Fruit fly (Drosophila melanogaster): ENCODE measurements around the gene Jhbp4.

The Jhbp4 gene

DNA sequence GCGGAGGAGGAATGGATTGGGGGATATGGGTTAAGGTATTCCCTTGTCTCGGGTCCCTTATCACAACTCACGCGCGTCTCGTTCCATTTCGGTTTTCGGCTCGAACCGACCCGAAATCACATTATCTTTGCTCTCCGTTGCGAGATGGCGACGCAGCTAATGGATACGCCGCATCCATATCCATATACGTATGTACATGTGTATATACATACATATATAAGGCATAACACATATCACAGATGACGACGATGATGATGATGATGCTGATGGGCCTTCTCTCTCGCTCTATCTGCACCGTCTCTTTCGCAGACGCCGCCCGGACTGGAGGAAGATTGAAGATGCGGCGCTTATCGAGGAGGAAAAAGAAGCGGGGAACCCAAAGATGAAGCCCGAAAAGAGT, 21.3 kb upstream of the Jhbp4 start:
- TF ChIP-seq CTCF (optimal IDR thresholded peaks at IDR 0.05) (no peak), CG8478 (optimal IDR thresholded peaks at IDR 0.05) (no peak)

DNA sequence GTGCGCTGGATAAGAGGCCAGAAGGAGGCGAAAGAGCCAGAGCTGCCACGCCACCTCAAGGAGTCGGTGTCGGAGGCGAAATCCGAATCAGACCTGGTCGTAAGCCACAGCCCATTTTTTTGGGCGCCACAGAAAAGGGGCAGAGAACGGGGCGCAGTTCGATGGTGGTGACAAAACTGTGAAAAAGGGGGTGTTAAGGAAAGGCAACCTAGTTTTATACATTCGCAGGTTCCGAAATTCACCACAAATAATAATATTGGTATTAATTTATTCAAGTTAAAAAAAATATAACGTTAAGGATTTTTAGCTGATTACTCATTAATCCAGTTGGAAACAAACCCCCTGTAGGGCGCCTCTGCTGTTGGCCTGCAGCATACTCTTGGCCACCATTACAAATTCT, 19.7 kb upstream of the Jhbp4 start:
- TF ChIP-seq CG8478 (optimal IDR thresholded peaks at IDR 0.05) = no peak
- TF ChIP-seq CTCF (optimal IDR thresholded peaks at IDR 0.05) = no peak

DNA sequence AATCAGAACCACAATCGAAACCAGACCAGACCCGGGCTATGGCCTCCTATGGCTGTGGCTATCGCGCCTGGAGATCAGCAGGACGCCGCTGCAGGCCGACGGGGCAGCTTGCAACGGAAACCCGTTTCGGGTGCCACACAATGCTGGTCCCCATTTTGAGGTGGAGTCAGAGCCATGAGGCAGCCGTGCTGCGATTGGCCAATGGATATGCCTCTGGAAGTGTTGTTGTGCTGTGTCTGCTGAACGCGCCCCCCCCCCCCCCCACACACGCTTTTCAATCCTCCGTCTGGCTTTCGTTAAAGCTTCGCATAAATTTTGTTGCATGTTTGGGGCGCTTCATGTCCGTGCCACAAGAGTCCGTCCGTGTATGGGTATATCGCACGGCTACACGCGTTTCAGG, 19.2 kb upstream of the Jhbp4 start:
- TF ChIP-seq CTCF (optimal IDR thresholded peaks at IDR 0.05) = no peak
- no peak for TF ChIP-seq CG8478 (optimal IDR thresholded peaks at IDR 0.05)

DNA sequence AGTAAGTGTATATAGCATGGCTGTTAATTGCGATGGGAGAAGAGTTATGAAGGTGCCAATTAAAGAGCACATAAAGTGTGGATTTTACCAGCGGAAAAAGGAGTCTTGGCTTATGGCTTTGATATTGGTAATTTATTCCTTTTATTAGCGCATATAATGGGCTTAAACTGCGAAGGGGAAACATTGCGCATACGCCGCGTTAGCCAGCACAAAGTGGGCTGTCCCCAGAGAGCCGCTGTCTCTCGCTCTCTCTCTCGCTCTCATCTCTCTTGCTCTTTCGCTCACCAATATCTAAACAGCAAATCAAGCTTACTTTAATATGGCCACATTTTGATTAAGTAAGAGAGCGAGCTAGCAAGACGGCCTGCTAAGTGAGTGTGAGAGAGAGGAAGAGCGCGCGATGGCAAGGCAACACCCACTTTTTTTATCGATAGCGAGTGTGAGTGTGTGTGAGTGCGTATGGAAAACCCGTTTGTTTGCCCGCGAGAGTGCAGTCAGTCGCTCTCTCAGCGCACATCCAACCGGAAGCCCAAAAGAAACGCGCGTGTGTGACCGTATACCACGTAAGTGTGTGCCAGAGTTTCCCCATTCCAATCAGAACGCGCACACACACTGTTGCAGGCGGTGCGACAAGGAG, 17.6 kb upstream of the Jhbp4 start, which contains the start of gene pnr:
Gene pnr (plus strand): TSS at position 493 of the 637 bp plus-strand sequence.
- peak in 1 of 2 experiments; percentile 3 for TF ChIP-seq CTCF (optimal IDR thresholded peaks at IDR 0.05)
- no peak for TF ChIP-seq CG8478 (optimal IDR thresholded peaks at IDR 0.05)

DNA sequence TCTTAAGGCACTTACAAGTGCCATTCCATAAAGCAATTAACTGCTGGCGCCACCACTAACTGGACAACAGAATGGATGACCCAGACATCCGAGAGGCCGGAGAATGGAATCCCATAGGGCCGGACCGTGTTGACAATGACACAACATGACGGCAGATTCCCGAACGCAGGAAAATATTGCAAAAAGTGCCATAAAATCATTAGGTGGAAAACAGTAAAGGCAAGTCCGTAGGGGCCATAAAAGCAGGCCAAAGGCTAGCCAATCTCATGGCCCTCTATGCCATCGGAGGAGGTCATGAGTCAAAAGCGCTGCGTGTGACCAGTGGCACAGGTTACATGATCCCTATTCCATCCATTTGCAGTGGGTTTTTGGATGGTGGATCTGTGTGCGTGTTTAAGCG, 14.6 kb upstream of the Jhbp4 start:
- no peak for TF ChIP-seq CTCF (optimal IDR thresholded peaks at IDR 0.05)
- TF ChIP-seq CG8478 (optimal IDR thresholded peaks at IDR 0.05) = no peak

DNA sequence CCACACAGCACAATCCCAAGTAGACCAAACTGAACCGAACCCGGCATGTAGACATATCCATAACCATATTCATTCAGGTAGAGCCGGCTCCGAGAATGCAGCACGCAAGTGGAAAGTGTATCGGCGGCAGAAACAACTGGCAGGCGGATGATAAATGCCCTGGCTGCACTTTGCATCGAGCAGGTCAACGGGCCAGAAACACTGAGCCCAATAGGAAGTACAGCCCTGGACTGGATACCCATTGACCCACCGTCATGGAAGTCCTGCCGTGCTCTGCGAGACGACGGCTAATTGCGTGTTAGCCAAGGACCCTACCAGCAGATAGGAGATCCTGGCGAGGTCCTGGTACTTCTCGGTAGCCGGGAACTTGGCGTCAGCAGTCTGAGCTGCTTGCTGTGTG, 13.7 kb upstream of the Jhbp4 start:
- TF ChIP-seq CG8478 (optimal IDR thresholded peaks at IDR 0.05) (no peak), CTCF (optimal IDR thresholded peaks at IDR 0.05) (no peak)

DNA sequence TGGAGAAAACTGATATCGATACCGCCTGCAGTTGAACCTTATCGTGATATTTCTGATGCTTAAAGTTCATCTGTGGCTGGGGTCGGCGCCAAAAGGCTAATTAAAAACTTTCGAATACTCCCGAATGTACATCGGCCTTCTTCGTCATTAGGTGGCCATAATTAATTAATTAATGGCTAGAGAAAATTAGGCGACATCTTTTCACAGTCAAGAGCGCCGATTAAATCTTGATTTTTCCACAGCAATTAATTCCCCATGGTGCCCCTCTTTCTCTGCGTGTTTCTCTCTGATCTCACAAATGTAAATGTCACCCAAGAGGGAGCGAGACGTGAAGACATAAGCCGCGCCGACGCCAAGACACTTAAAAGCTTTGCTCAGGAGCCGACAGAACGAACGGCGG, 12.9 kb upstream of the Jhbp4 start:
- TF ChIP-seq CTCF (optimal IDR thresholded peaks at IDR 0.05) (no peak), CG8478 (optimal IDR thresholded peaks at IDR 0.05) (no peak)

DNA sequence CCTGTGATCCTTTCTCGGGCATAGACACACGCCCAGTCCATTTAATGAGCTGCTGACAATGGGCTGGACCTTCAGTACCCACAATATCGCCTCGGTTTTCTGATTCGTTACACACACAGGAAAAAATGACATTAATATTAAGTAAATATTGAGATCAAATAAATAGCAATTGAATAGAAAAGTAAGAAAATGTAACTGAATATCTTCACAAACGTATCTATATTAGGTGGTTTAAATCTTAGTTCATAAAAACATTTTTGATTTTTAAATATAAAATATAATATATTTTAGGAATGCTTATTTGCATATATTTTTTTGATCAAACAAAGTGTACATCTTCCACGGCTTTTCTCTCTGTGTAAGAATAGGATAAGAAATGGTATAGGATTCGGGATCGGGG, 9.6 kb upstream of the Jhbp4 start:
- TF ChIP-seq CG8478 (optimal IDR thresholded peaks at IDR 0.05) = no peak
- TF ChIP-seq CTCF (optimal IDR thresholded peaks at IDR 0.05) = no peak

DNA sequence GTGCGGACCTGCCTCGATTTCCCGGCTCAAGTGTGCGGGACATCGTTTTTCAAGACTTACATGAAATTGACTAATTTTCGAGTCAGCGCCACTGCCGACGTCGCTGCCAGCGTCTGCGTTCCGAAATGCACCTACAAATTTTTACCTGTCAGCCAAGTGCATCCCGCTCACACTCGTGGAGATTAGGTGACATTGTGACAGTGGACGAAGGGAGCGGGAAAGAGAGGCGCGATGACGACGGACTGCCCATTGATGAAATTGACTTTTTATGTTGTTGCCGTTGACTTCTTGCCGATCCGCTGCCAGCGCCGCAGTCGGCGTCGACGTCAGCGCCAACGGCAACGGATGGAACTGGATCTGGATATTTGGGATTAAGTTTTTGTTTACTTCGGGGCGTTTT, 9.1 kb upstream of the Jhbp4 start:
- TF ChIP-seq CG8478 (optimal IDR thresholded peaks at IDR 0.05) (no peak), CTCF (optimal IDR thresholded peaks at IDR 0.05) (no peak)

DNA sequence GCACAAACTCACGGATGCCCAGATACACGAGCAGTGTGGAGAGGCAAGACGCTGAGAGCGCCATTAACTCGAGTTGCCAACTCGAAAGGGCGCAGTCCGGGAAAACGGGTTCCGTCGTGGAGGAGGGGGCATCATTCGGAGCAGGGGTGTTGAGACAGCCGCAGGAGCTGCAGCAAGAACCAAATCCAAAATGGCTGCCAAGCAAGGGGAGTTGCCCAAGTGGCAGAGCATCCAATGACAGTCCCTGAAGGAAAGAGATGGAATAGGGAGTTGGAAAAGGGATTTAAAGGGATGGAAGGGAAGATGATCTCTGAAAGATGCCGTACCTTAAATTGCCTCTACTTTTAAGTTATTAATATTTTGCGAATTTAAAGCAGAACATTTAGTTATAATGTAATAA, 5.2 kb upstream of the Jhbp4 start:
- TF ChIP-seq CG8478 (optimal IDR thresholded peaks at IDR 0.05) = no peak
- no peak for TF ChIP-seq CTCF (optimal IDR thresholded peaks at IDR 0.05)

DNA sequence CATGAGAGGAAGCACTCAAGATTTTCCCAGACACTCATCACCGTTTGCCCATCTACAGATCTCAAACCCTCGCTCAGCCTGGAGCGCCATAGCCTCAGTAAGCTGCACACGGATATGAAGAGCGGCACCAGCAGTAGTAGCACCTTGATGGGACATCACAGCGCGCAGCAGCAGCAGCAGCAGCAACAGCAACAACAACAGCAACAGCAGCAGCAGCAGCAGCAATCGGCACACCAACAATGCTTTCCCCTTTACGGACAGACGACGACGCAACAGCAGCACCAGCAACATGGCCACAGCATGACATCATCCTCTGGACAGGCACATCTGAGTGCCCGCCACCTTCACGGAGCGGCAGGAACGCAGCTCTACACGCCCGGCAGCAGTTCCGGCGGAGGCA, 3.7 kb upstream of the Jhbp4 start:
- TF ChIP-seq CTCF (optimal IDR thresholded peaks at IDR 0.05) (no peak), CG8478 (optimal IDR thresholded peaks at IDR 0.05) (no peak)

DNA sequence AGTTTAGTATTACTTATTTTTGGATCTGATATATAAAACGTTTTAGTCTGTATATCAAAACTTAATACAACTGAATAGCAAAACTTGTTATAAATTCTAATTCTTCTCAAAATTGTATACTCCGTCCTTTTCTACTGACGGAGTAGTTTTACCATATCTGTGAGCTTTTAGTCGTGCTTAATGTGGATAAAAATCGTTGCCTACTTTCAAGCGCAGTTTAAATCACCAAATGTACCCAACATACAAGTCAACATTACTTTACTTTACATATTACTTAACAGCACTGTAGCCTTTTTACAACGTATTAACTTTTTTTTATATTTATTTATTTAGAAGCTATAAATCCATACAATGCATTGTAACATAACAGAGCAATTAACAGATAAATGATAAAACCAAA, 2.4 kb upstream of the Jhbp4 start:
- TF ChIP-seq CG8478 (optimal IDR thresholded peaks at IDR 0.05) (no peak), CTCF (optimal IDR thresholded peaks at IDR 0.05) (peak in 1 of 2 experiments; percentile 54)

DNA sequence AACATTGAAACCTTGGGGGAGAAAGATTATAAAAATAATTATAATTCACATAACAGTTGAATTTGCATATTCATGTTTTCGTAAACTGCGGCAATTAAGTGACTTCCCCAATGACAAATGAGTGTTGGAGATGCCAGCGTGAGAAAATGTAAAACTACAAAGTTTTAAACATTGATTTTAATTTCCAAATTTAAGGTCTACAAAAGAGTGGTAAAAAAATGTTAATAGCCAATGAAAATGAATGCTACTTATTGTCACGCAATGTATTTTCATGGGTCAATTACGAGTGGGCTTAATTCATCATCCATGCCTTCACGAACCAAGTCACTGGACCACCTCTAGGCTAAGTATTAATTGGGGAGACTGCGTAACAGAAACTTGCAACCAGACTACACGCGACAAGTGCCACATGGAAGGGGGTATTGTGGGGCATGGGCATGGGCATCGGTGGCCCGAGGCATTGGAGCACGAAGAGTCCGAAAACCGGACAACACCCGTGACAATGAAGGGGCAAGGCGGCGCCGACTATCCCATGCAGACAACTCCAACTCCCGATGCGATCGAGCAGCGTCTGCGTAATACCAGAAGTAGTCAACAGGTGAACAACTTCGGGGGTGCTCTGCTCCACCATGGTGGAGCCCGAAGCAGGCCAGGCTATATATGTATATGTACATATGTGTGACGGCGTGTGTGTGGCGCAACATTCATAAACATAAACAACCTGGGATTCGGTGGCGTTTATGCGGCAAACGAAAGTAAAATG, 980 bp upstream of the Jhbp4 start:
- no peak for TF ChIP-seq CTCF (optimal IDR thresholded peaks at IDR 0.05)
- TF ChIP-seq CG8478 (optimal IDR thresholded peaks at IDR 0.05) = no peak

DNA sequence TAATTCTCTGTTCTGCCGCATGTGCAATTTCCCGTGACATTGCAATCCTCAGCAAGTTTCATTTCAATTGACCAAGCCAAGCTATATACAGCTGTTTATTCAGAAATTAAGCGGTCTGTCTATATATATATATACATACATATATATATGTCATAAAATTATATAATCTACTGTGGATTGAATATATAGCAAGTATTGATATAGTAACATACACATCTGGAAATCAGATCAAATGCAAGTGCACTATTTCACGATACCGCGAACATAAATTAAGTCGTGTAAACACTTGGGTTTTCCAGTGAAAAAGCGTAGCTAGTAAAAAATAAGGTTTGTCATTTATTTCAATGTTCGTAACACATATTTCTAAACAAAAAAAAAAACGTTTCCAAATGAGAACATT, 2.7 kb downstream of the Jhbp4 start, which contains the start of gene Jhbp5:
Gene Jhbp5 (minus strand): TSS at position 101 of the 400 bp plus-strand sequence.
- no peak for TF ChIP-seq CTCF (optimal IDR thresholded peaks at IDR 0.05)
- no peak for TF ChIP-seq CG8478 (optimal IDR thresholded peaks at IDR 0.05)

DNA sequence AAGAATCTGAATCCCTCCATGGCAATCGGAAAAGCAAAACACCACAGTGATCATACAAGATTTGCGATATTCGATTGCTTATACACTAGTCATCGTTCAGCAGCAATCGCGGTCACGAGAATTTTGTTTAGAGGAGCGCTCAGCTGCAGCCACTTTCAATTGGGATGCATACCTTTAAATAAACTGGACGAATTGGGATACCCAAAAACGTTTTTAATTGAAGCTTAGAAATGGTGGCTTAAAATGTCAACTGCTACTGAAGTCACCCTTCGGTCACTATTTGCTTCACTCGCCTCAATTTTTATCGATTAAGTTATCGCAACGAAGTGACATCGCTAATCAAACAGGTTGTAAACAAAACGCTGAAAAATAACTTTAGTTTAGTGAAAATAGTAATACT, 6.1 kb downstream of the Jhbp4 start, which contains the start of the genes IKKbeta and CG5013:
Gene IKKbeta (minus strand): TSS at position 53 of the 400 bp plus-strand sequence.
Gene CG5013 (plus strand): TSS at position 302 of the 400 bp plus-strand sequence.
- TF ChIP-seq CG8478 (optimal IDR thresholded peaks at IDR 0.05) (no peak), CTCF (optimal IDR thresholded peaks at IDR 0.05) (peak in 1 of 2 experiments; percentile 19)
